Worm (Caenorhabditis elegans) whole organism, L3 larva: ENCODE results near the gene ncr-1.
A peak's percentile ranks its signal among the peaks of the same experiment; 100 is the strongest.

Experiments
- ZK546.5 ChIP-seq: sonication (generic microtip); optimal IDR thresholded peaks from 2 replicates; lab custom pipeline; 2017; ENCODE audit warnings: missing biosample characterization, missing genetic modification characterization
- aly-2 ChIP-seq: fragments of 150-350 bp; optimal IDR thresholded peaks from 2 replicates; lab custom pipeline; 2014; ENCODE audit warnings: missing biosample characterization, missing genetic modification characterization
- ama-1 ChIP-seq: fragments of 150-350 bp; optimal IDR thresholded peaks from 2 replicates; lab custom pipeline; 2018
- ceh-28 ChIP-seq: fragments of 150-350 bp; optimal IDR thresholded peaks from 2 replicates; lab custom pipeline; 2014; ENCODE audit warnings: missing biosample characterization, missing genetic modification reagents, missing genetic modification characterization
- ceh-82 ChIP-seq: fragments of 150-350 bp; optimal IDR thresholded peaks from 2 replicates; lab custom pipeline; 2014; ENCODE audit warnings: missing biosample characterization, missing genetic modification characterization
- elt-1 ChIP-seq: fragments of 150-350 bp; optimal IDR thresholded peaks from 2 replicates; lab custom pipeline; 2014; ENCODE audit warnings: missing biosample characterization, missing genetic modification characterization
- elt-2 ChIP-seq: sonication (generic microtip); optimal IDR thresholded peaks from 2 replicates; lab custom pipeline; 2016; ENCODE audit warnings: missing genetic modification reagents, mild to moderate bottlenecking, missing genetic modification characterization, missing compliant biosample characterization
- eor-1 ChIP-seq, 2 experiments: fragments of 150-350 bp; optimal IDR thresholded peaks; 2 replicates each; lab custom pipeline; 2014 to 2018; ENCODE audit warnings: missing biosample characterization in 2 of 2, missing genetic modification characterization in 2 of 2
- hmg-11 ChIP-seq: sonication (generic microtip); optimal IDR thresholded peaks from 2 replicates; lab custom pipeline; 2016; ENCODE audit warnings: missing genetic modification characterization, missing compliant biosample characterization
- jun-1 ChIP-seq: fragments of 150-350 bp; optimal IDR thresholded peaks from 2 replicates; lab custom pipeline; 2014; ENCODE audit warnings: missing biosample characterization, missing genetic modification reagents, missing genetic modification characterization
- lin-39 ChIP-seq: fragments of 150-350 bp; optimal IDR thresholded peaks from 2 replicates; lab custom pipeline; 2018; ENCODE audit warnings: missing biosample characterization, missing genetic modification reagents, missing genetic modification characterization
- nfya-1 ChIP-seq: sonication (generic microtip); optimal IDR thresholded peaks from 2 replicates; lab custom pipeline; 2017; ENCODE audit warnings: missing genetic modification characterization, mild to moderate bottlenecking, missing compliant biosample characterization, antibody characterized with exemption, moderate library complexity; ENCODE audit not compliant: insufficient read depth
- nhr-11 ChIP-seq: fragments of 150-350 bp; optimal IDR thresholded peaks from 2 replicates; lab custom pipeline; 2014; ENCODE audit warnings: missing biosample characterization, missing genetic modification characterization
- nhr-12 ChIP-seq: fragments of 150-350 bp; optimal IDR thresholded peaks from 2 replicates; lab custom pipeline; 2014; ENCODE audit warnings: missing biosample characterization, missing genetic modification characterization
- nhr-237 ChIP-seq: fragments of 150-350 bp; optimal IDR thresholded peaks from 2 replicates; lab custom pipeline; 2014; ENCODE audit warnings: missing biosample characterization, missing genetic modification characterization
- nhr-25 ChIP-seq: sonication (generic microtip); optimal IDR thresholded peaks from 2 replicates; lab custom pipeline; 2017; ENCODE audit warnings: missing biosample characterization, missing genetic modification characterization
- nhr-43 ChIP-seq: sonication (generic microtip); optimal IDR thresholded peaks from 2 replicates; lab custom pipeline; 2016; ENCODE audit warnings: mild to moderate bottlenecking, missing genetic modification characterization, missing compliant biosample characterization; ENCODE audit not compliant: poor library complexity, severe bottlenecking
- nhr-67 ChIP-seq: fragments of 150-350 bp; optimal IDR thresholded peaks from 2 replicates; lab custom pipeline; 2014; ENCODE audit warnings: missing biosample characterization, missing genetic modification characterization
- nhr-76 ChIP-seq: fragments of 150-350 bp; sonication (generic microtip); optimal IDR thresholded peaks from 5 replicates; lab custom pipeline; 2014; ENCODE audit warnings: missing biosample characterization, missing genetic modification characterization
- pha-4 ChIP-seq: fragments of 150-350 bp; optimal IDR thresholded peaks from 2 replicates; lab custom pipeline; 2014; ENCODE audit warnings: missing biosample characterization, missing genetic modification reagents, missing genetic modification characterization
- pqm-1 ChIP-seq: fragments of 150-350 bp; optimal IDR thresholded peaks from 2 replicates; lab custom pipeline; 2017; ENCODE audit warnings: missing biosample characterization, missing genetic modification characterization, inconsistent platforms
- sea-2 ChIP-seq: fragments of 150-350 bp; sonication (generic microtip); optimal IDR thresholded peaks from 4 replicates; lab custom pipeline; 2014; ENCODE audit warnings: missing biosample characterization, missing genetic modification reagents, missing genetic modification characterization
- skn-1 ChIP-seq: fragments of 150-350 bp; optimal IDR thresholded peaks from 2 replicates; lab custom pipeline; 2014; ENCODE audit warnings: missing biosample characterization, missing genetic modification characterization
- snpc-4 ChIP-seq: fragments of 150-350 bp; optimal IDR thresholded peaks from 2 replicates; lab custom pipeline; 2014; ENCODE audit warnings: missing biosample characterization, missing genetic modification characterization
- tbx-2 ChIP-seq: sonication (generic microtip); optimal IDR thresholded peaks from 2 replicates; lab custom pipeline; 2016; ENCODE audit warnings: mild to moderate bottlenecking, missing genetic modification characterization, missing compliant biosample characterization
- unc-62 ChIP-seq: fragments of 150-350 bp; sonication (generic microtip); optimal IDR thresholded peaks from 4 replicates; lab custom pipeline; 2014; ENCODE audit warnings: missing biosample characterization, missing genetic modification reagents, missing genetic modification characterization
- ztf-11 ChIP-seq: fragments of 150-350 bp; optimal IDR thresholded peaks from 2 replicates; lab custom pipeline; 2014; ENCODE audit warnings: missing biosample characterization, missing genetic modification characterization

Gene ncr-1

ce11 chrX:4513657-4514143 lies 25.0 kb upstream of the ncr-1 start, which contains the start of gene spr-3:
Gene spr-3, plus strand, starts transcription at chrX:4514093.
- TF ChIP-seq snpc-4 (tag; lab: Kevin White, UChicago) (peak; percentile 45), nfya-1 (tag; lab: Kevin White, UChicago) (peak; percentile 46), elt-2 (peak; percentile 20), hmg-11 (tag; lab: Kevin White, UChicago) (peak; percentile 0), nhr-25 (tag; lab: Kevin White, UChicago) (peak; percentile 11), unc-62 (GFP tag; lab: Kevin White, UChicago) (no peak), nhr-12 (no peak)
- TF ChIP-seq, all 47 proteins: peak for 5

ce11 chrX:4508209-4508608 lies 19.6 kb upstream of the ncr-1 start, which contains the start of gene rhi-1:
Gene rhi-1, plus strand, starts transcription at chrX:4508509.
- no peak for TF ChIP-seq eor-1 (tag; optimal IDR thresholded peaks at IDR 0.05; lab: Kevin White, UChicago)
- no peak for TF ChIP-seq ZK546.5 (tag; lab: Kevin White, UChicago)
- no peak for TF ChIP-seq pqm-1 (tag; lab: Kevin White, UChicago)
- no peak for TF ChIP-seq nhr-43 (tag; lab: Kevin White, UChicago)
- no peak for TF ChIP-seq nhr-11
- TF ChIP-seq ceh-28 (tag; lab: Kevin White, UChicago): no peak
- TF ChIP-seq sea-2 (GFP tag; lab: Kevin White, UChicago): no peak
- no peak for TF ChIP-seq ceh-82
- TF ChIP-seq, all 47 proteins: peak for 0

ce11 chrX:4507122-4507681 lies 18.5 kb upstream of the ncr-1 start:
- TF ChIP-seq ceh-28 (tag; lab: Kevin White, UChicago) (peak; percentile 1), pqm-1 (tag; lab: Kevin White, UChicago) (peak; percentile 57), eor-1 (tag; optimal IDR thresholded peaks at IDR 0.05; lab: Kevin White, UChicago) (no peak), nhr-25 (tag; lab: Kevin White, UChicago) (peak; percentile 24), pha-4 (tag; lab: Kevin White, UChicago) (peak; percentile 67), nhr-76 (tag; lab: Kevin White, UChicago) (no peak), elt-2 (peak; percentile 63), jun-1 (tag; lab: Kevin White, UChicago) (peak; percentile 34)

- no peak for TF ChIP-seq ztf-11
- peak; percentile 65 for TF ChIP-seq hmg-11 (tag; lab: Kevin White, UChicago)
- TF ChIP-seq pha-4 (tag; lab: Kevin White, UChicago): peak; percentile 61
- no peak for TF ChIP-seq nhr-237 (tag; lab: Kevin White, UChicago)
- TF ChIP-seq nhr-67 (tag; lab: Kevin White, UChicago): no peak
- TF ChIP-seq aly-2 (tag; lab: Kevin White, UChicago): no peak
- TF ChIP-seq nfya-1 (tag; lab: Kevin White, UChicago): peak; percentile 32
- TF ChIP-seq ama-1 (lab: Kevin White, UChicago): peak; percentile 35
Measured at ce11 chrX:4504108-4504668, 15.5 kb upstream of the ncr-1 start, which contains the start of gene dgk-2. Gene dgk-2, minus strand, starts transcription at chrX:4504388.

ce11 chrX:4503259-4503658 lies 14.6 kb upstream of the ncr-1 start:
- TF ChIP-seq pha-4 (tag; lab: Kevin White, UChicago) (peak; percentile 50), elt-1 (tag; lab: Kevin White, UChicago) (no peak), lin-39 (tag; lab: Kevin White, UChicago) (no peak)

- TF ChIP-seq pha-4 (tag; lab: Kevin White, UChicago) (peak; percentile 7), pqm-1 (tag; lab: Kevin White, UChicago) (no peak), elt-2 (peak; percentile 56)
- TF ChIP-seq, all 47 proteins: peak for 2
Measured at ce11 chrX:4502039-4502438, 13.4 kb upstream of the ncr-1 start.

ce11 chrX:4500499-4500898 lies 11.8 kb upstream of the ncr-1 start:
- TF ChIP-seq ama-1 (lab: Kevin White, UChicago) (no peak), elt-1 (tag; lab: Kevin White, UChicago) (no peak), ceh-28 (tag; lab: Kevin White, UChicago) (no peak), eor-1 (tag; optimal IDR thresholded peaks at IDR 0.05; lab: Kevin White, UChicago) (no peak), nhr-43 (tag; lab: Kevin White, UChicago) (no peak), lin-39 (tag; lab: Kevin White, UChicago) (no peak), tbx-2 (tag; lab: Kevin White, UChicago) (no peak), aly-2 (tag; lab: Kevin White, UChicago) (no peak), skn-1 (no peak), ceh-82 (no peak), nhr-12 (no peak)
